Worm (Caenorhabditis elegans) whole organism, L3 larva: ENCODE data around the gene EEED8.4.

Experiments used
- ZK546.5 ChIP-seq: sonication (generic microtip); optimal IDR thresholded peaks from 2 replicates; lab custom pipeline; 2017; ENCODE audit warnings: missing biosample characterization, missing genetic modification characterization
- egl-5 ChIP-seq: fragments of 150-350 bp; optimal IDR thresholded peaks from 2 replicates; lab custom pipeline; 2017; ENCODE audit warnings: missing biosample characterization, missing genetic modification reagents, missing genetic modification characterization, inconsistent platforms
- fkh-2 ChIP-seq: fragments of 150-350 bp; optimal IDR thresholded peaks from 2 replicates; lab custom pipeline; 2014; ENCODE audit warnings: missing biosample characterization, missing genetic modification reagents, missing genetic modification characterization
- lin-39 ChIP-seq: fragments of 150-350 bp; optimal IDR thresholded peaks from 2 replicates; lab custom pipeline; 2018; ENCODE audit warnings: missing biosample characterization, missing genetic modification reagents, missing genetic modification characterization
- nhr-11 ChIP-seq: fragments of 150-350 bp; optimal IDR thresholded peaks from 2 replicates; lab custom pipeline; 2014; ENCODE audit warnings: missing biosample characterization, missing genetic modification characterization
- nhr-12 ChIP-seq: fragments of 150-350 bp; optimal IDR thresholded peaks from 2 replicates; lab custom pipeline; 2014; ENCODE audit warnings: missing biosample characterization, missing genetic modification characterization
- nhr-67 ChIP-seq: fragments of 150-350 bp; optimal IDR thresholded peaks from 2 replicates; lab custom pipeline; 2014; ENCODE audit warnings: missing biosample characterization, missing genetic modification characterization
- nhr-77 ChIP-seq: fragments of 150-350 bp; optimal IDR thresholded peaks from 2 replicates; lab custom pipeline; 2014; ENCODE audit warnings: missing biosample characterization, missing genetic modification characterization
- unc-39 ChIP-seq: sonication (generic microtip); optimal IDR thresholded peaks from 4 replicates; lab custom pipeline; 2017; ENCODE audit warnings: missing biosample characterization, missing genetic modification characterization
- unc-62 ChIP-seq: fragments of 150-350 bp; sonication (generic microtip); optimal IDR thresholded peaks from 4 replicates; lab custom pipeline; 2014; ENCODE audit warnings: missing biosample characterization, missing genetic modification reagents, missing genetic modification characterization

DNA sequence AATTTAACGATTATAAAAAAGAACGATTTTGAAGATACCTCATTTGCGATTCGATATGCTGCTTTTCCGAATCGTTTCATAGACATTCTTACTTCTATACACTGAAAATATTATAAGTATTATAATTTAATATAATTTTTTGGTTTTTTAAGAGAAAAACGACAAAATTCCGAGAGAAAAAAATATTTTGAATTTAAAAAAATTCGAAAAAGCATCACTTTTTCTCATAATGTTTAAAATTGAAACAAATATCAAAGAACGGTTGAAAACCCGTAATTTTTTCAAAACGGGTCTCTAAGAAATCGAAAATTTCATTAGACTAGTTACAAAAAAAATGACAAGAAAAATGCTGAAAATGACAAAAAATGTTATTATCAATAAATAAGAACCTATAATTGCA is 13.5 kb upstream of the EEED8.4 start, which contains the start of gene pink-1:
- TF ChIP-seq unc-62 (GFP tag; lab: Kevin White, UChicago) (no peak), nhr-77 (tag; lab: Kevin White, UChicago) (no peak), egl-5 (tag; lab: Kevin White, UChicago) (no peak), fkh-2 (no peak), ZK546.5 (tag; lab: Kevin White, UChicago) (no peak), nhr-12 (tag; lab: Kevin White, UChicago) (no peak), lin-39 (tag; lab: Kevin White, UChicago) (no peak), nhr-11 (tag; lab: Kevin White, UChicago) (no peak), unc-39 (tag; lab: Kevin White, UChicago) (no peak), nhr-67 (no peak)
